Fruit fly (Drosophila melanogaster) whole organism, embryonic: Measurements from ENCODE around the gene Tim17a2.

Source experiments
- Aef1 ChIP-seq: fragments of 200-800 bp; sonication (Bioruptor generic); IDR thresholded peaks from 3 replicates; pipeline ENCODE4 v1.3.6; 2022; ENCODE audit warnings: missing biosample characterization, missing genetic modification characterization
- Antp ChIP-seq: fragments of 200-800 bp; sonication (Bioruptor generic); optimal IDR thresholded peaks from 3 replicates; lab custom pipeline; 2016; ENCODE audit warnings: missing biosample characterization, missing genetic modification characterization
- Asciz ChIP-seq: fragments of 200-800 bp; sonication (Bioruptor generic); optimal IDR thresholded peaks from 2 replicates; lab custom pipeline; 2017; ENCODE audit warnings: missing biosample characterization, mild to moderate bottlenecking, missing genetic modification characterization, missing genetic modification reagents
- Blimp-1 ChIP-seq: fragments of 200-800 bp; sonication (Bioruptor generic); optimal IDR thresholded peaks from 3 replicates; lab custom pipeline; 2018; ENCODE audit warnings: missing biosample characterization, missing genetic modification characterization, mild to moderate bottlenecking, moderate library complexity, missing genetic modification reagents
- Bteb2 ChIP-seq: fragments of 200-800 bp; sonication (Bioruptor generic); optimal IDR thresholded peaks from 2 replicates; lab custom pipeline; 2016; ENCODE audit warnings: missing biosample characterization, missing genetic modification characterization
- CG1024 ChIP-seq: fragments of 200-800 bp; sonication (Bioruptor generic); IDR thresholded peaks from 2 replicates; pipeline ENCODE4 v1.3.6; 2022; ENCODE audit warnings: missing biosample characterization, missing genetic modification characterization
- CG10366 ChIP-seq: fragments of 200-800 bp; sonication (Bioruptor generic); IDR thresholded peaks from 2 replicates; pipeline ENCODE4 v1.3.6; 2022; ENCODE audit warnings: missing biosample characterization, missing genetic modification characterization
- CG10462 ChIP-seq: fragments of 200-800 bp; sonication (Bioruptor generic); optimal IDR thresholded peaks from 2 replicates; lab custom pipeline; 2016; ENCODE audit warnings: missing biosample characterization, missing genetic modification characterization
- CG12155 ChIP-seq: fragments of 200-800 bp; sonication (Bioruptor generic); optimal IDR thresholded peaks from 3 replicates; lab custom pipeline; 2016; ENCODE audit warnings: missing biosample characterization, missing genetic modification characterization
- CG12942 ChIP-seq: fragments of 200-800 bp; sonication (Bioruptor generic); optimal IDR thresholded peaks from 3 replicates; lab custom pipeline; 2016; ENCODE audit warnings: missing biosample characterization, missing genetic modification characterization
- CG13624 ChIP-seq: fragments of 200-800 bp; sonication (Bioruptor generic); optimal IDR thresholded peaks from 2 replicates; lab custom pipeline; 2016; ENCODE audit warnings: missing biosample characterization, missing genetic modification characterization
- CG17385 ChIP-seq: fragments of 200-800 bp; sonication (Bioruptor generic); optimal IDR thresholded peaks from 3 replicates; lab custom pipeline; 2018; ENCODE audit warnings: missing biosample characterization, mild to moderate bottlenecking, missing genetic modification characterization
- CG17829 ChIP-seq: fragments of 200-800 bp; optimal IDR thresholded peaks from 2 replicates; lab custom pipeline; 2019; ENCODE audit warnings: missing biosample characterization, mild to moderate bottlenecking, missing genetic modification characterization, moderate library complexity
- CG18262 ChIP-seq: fragments of 200-800 bp; optimal IDR thresholded peaks from 3 replicates; lab custom pipeline; 2019; ENCODE audit warnings: missing biosample characterization, mild to moderate bottlenecking, missing genetic modification characterization, moderate library complexity
- CG18764 ChIP-seq: fragments of 200-800 bp; sonication (Bioruptor generic); optimal IDR thresholded peaks from 3 replicates; lab custom pipeline; 2016; ENCODE audit warnings: missing biosample characterization, missing genetic modification characterization
- CG34224 ChIP-seq: fragments of 200-800 bp; sonication (Bioruptor generic); IDR thresholded peaks from 3 replicates; pipeline ENCODE4 v1.3.6; 2022; ENCODE audit warnings: missing biosample characterization, missing genetic modification characterization; ENCODE audit not compliant: partially characterized antibody
- CG34376 ChIP-seq: fragments of 200-800 bp; sonication (Bioruptor generic); optimal IDR thresholded peaks from 2 replicates; lab custom pipeline; 2018; ENCODE audit warnings: missing biosample characterization, mild to moderate bottlenecking, missing genetic modification characterization
- CG3726 ChIP-seq: fragments of 200-800 bp; sonication (Bioruptor generic); IDR thresholded peaks from 3 replicates; pipeline ENCODE4, ENCODE4 v1.3.6; 2022; ENCODE audit warnings: missing biosample characterization, missing genetic modification characterization
- CG3995 ChIP-seq: fragments of 200-800 bp; sonication (Bioruptor generic); optimal IDR thresholded peaks from 3 replicates; lab custom pipeline; 2016; ENCODE audit warnings: missing biosample characterization, missing genetic modification characterization
- CG4820 ChIP-seq: fragments of 200-800 bp; sonication (Bioruptor generic); optimal IDR thresholded peaks from 3 replicates; lab custom pipeline; 2016; ENCODE audit warnings: missing biosample characterization, missing genetic modification characterization
- CG7271 ChIP-seq: fragments of 200-800 bp; sonication (Bioruptor generic); optimal IDR thresholded peaks from 2 replicates; lab custom pipeline; 2018; ENCODE audit warnings: missing biosample characterization, mild to moderate bottlenecking, missing genetic modification characterization, moderate library complexity
- CG7963 ChIP-seq: fragments of 200-800 bp; sonication (Bioruptor generic); IDR thresholded peaks from 3 replicates; pipeline ENCODE4 v1.3.6; 2022; ENCODE audit warnings: missing biosample characterization, missing genetic modification characterization; ENCODE audit not compliant: partially characterized antibody
- CG7987 ChIP-seq: fragments of 200-800 bp; sonication (Bioruptor generic); optimal IDR thresholded peaks from 2 replicates; lab custom pipeline; 2018; ENCODE audit warnings: missing biosample characterization, mild to moderate bottlenecking, missing genetic modification characterization, moderate library complexity
- CG9932 ChIP-seq: fragments of 200-800 bp; sonication (Bioruptor generic); IDR thresholded peaks from 2 replicates; pipeline ENCODE4 v1.3.6; 2022; ENCODE audit warnings: missing biosample characterization, missing genetic modification characterization
- CkIIα-i1 ChIP-seq: fragments of 200-800 bp; sonication (Bioruptor generic); IDR thresholded peaks from 2 replicates; pipeline ENCODE4 v1.3.6; 2022; ENCODE audit warnings: missing biosample characterization, missing genetic modification characterization
- Dfd ChIP-seq, 2 experiments: fragments of >200 bp; optimal IDR thresholded peaks; 2 replicates each; lab custom pipeline; 2017; ENCODE audit warnings: missing biosample characterization in 2 of 2, missing genetic modification characterization in 2 of 2
- H2.0 ChIP-seq: fragments of 200-800 bp; sonication (Bioruptor generic); IDR thresholded peaks from 2 replicates; pipeline ENCODE4 v1.3.6; 2022; ENCODE audit warnings: missing biosample characterization, missing genetic modification characterization
- Hr39 ChIP-seq: fragments of >200 bp; optimal IDR thresholded peaks from 2 replicates; lab custom pipeline; 2017
- MTF-1 ChIP-seq: fragments of 200-800 bp; sonication (Bioruptor generic); optimal IDR thresholded peaks from 2 replicates; lab custom pipeline; 2018; ENCODE audit warnings: missing biosample characterization, mild to moderate bottlenecking, missing genetic modification characterization, borderline replicate concordance
- Med ChIP-seq: fragments of 200-800 bp; sonication (Bioruptor generic); peaks from one replicate; lab custom pipeline; 2016; ENCODE audit warnings: missing biosample characterization, missing genetic modification characterization, mild to moderate bottlenecking, inconsistent platforms, moderate library complexity
- NK7.1 ChIP-seq: fragments of 200-800 bp; sonication (Bioruptor generic); optimal IDR thresholded peaks from 3 replicates; lab custom pipeline; 2016; ENCODE audit warnings: missing biosample characterization, missing genetic modification characterization
- PHDP ChIP-seq: fragments of 200-800 bp; sonication (Bioruptor generic); optimal IDR thresholded peaks from 3 replicates; lab custom pipeline; 2018; ENCODE audit warnings: missing biosample characterization, mild to moderate bottlenecking, missing genetic modification characterization, moderate library complexity
- Ssrp ChIP-seq: fragments of 200-800 bp; sonication (Bioruptor generic); optimal IDR thresholded peaks from 2 replicates; lab custom pipeline; 2018; ENCODE audit warnings: missing biosample characterization, mild to moderate bottlenecking, missing genetic modification characterization, moderate library complexity
- ac ChIP-seq: fragments of 200-800 bp; sonication (Bioruptor generic); optimal IDR thresholded peaks from 3 replicates; lab custom pipeline; 2017; ENCODE audit warnings: missing biosample characterization, mild to moderate bottlenecking, missing genetic modification characterization
- ato ChIP-seq: fragments of 200-800 bp; sonication (Bioruptor generic); IDR thresholded peaks from 2 replicates; pipeline ENCODE4 v1.3.6; 2022; ENCODE audit warnings: missing biosample characterization, missing genetic modification characterization; ENCODE audit not compliant: partially characterized antibody
- chif ChIP-seq, 2 experiments: fragments of 200-800 bp; sonication (Bioruptor generic); optimal IDR thresholded peaks; 3 replicates each; lab custom pipeline; 2016; ENCODE audit warnings: missing biosample characterization in 2 of 2, missing genetic modification characterization in 2 of 2
- ci ChIP-seq: fragments of 200-800 bp; sonication (Bioruptor generic); IDR thresholded peaks from 3 replicates; pipeline ENCODE4 v1.3.6; 2022; ENCODE audit warnings: missing biosample characterization, missing genetic modification characterization
- croc ChIP-seq: fragments of 200-800 bp; sonication (Bioruptor generic); conservative IDR thresholded peaks from 3 replicates; pipeline ENCODE4 v1.3.6; 2022; ENCODE audit warnings: missing biosample characterization, missing genetic modification characterization
- dimm ChIP-seq: fragments of 200-800 bp; sonication (Bioruptor generic); IDR thresholded peaks from 2 replicates; pipeline ENCODE4 v1.3.6; 2022; ENCODE audit warnings: missing biosample characterization, missing genetic modification characterization
- dmrt99B ChIP-seq: fragments of 200-800 bp; sonication (Bioruptor generic); optimal IDR thresholded peaks from 2 replicates; lab custom pipeline; 2018; ENCODE audit warnings: missing biosample characterization, mild to moderate bottlenecking, missing genetic modification characterization, moderate library complexity
- exex ChIP-seq: fragments of 200-800 bp; sonication (Bioruptor generic); optimal IDR thresholded peaks from 4 replicates; lab custom pipeline; 2018; ENCODE audit warnings: missing biosample characterization, mild to moderate bottlenecking, missing genetic modification characterization, moderate library complexity
- gfzf ChIP-seq: fragments of 200-800 bp; sonication (Bioruptor generic); optimal IDR thresholded peaks from 2 replicates; lab custom pipeline; 2016; ENCODE audit warnings: missing biosample characterization, mild to moderate bottlenecking, missing genetic modification characterization, moderate library complexity
- gro ChIP-seq: fragments of 200-800 bp; sonication (Bioruptor generic); optimal IDR thresholded peaks from 2 replicates; lab custom pipeline; 2016; ENCODE audit warnings: missing biosample characterization, missing genetic modification characterization
- jigr1 ChIP-seq: fragments of 200-800 bp; sonication (Bioruptor generic); IDR thresholded peaks from 3 replicates; pipeline ENCODE4 v1.3.6; 2022; ENCODE audit warnings: missing biosample characterization, missing genetic modification characterization
- pnt ChIP-seq: fragments of 200-800 bp; sonication (Bioruptor generic); optimal IDR thresholded peaks from 3 replicates; lab custom pipeline; 2016; ENCODE audit warnings: missing biosample characterization, missing genetic modification characterization
- so ChIP-seq: fragments of 200-800 bp; sonication (Bioruptor generic); IDR thresholded peaks from 3 replicates; pipeline ENCODE4 v1.3.6; 2022; ENCODE audit warnings: missing biosample characterization, missing genetic modification characterization
- sqz ChIP-seq: fragments of 200-800 bp; sonication (Bioruptor generic); optimal IDR thresholded peaks from 3 replicates; lab custom pipeline; 2018; ENCODE audit warnings: missing biosample characterization, mild to moderate bottlenecking, missing genetic modification characterization
- stwl ChIP-seq: fragments of 200-800 bp; sonication (Bioruptor generic); optimal IDR thresholded peaks from 3 replicates; lab custom pipeline; 2018; ENCODE audit warnings: missing biosample characterization, mild to moderate bottlenecking, missing genetic modification characterization, moderate library complexity
- tap ChIP-seq: fragments of 200-800 bp; optimal IDR thresholded peaks from 3 replicates; lab custom pipeline; 2019; ENCODE audit warnings: missing biosample characterization, mild to moderate bottlenecking, missing genetic modification characterization, moderate library complexity
- tgo ChIP-seq: fragments of 200-800 bp; sonication (Bioruptor generic); IDR thresholded peaks from 3 replicates; pipeline ENCODE4 v1.3.6; 2022; ENCODE audit warnings: missing biosample characterization, missing genetic modification characterization
- unpg ChIP-seq: fragments of 200-800 bp; sonication (Bioruptor generic); optimal IDR thresholded peaks from 3 replicates; lab custom pipeline; 2018; ENCODE audit warnings: missing biosample characterization, mild to moderate bottlenecking, missing genetic modification characterization, moderate library complexity

Gene Tim17a2

DNA sequence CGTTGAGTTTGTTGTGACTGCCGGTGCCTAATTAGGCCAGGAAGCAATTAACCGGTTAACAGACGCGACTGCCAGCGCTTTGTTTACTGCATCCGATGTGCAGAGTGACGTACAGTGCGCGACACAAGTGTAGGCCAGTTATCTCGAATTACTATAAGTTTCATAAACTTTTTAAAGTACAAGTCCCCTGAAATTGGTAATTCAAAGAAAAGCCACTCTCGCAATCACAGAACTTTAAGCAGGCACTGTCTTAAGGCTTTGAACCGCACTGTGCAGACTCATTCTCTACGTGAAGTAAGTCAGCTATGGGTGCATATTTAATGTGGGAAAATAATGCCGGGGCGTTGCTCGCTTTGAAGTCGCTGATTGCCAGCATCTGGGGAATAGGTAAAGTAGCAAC is 53.0 kb downstream of the Tim17a2 start (continued):
- TF ChIP-seq exex (tag; lab: Kevin White, UChicago) (no peak), gro (GFP tag; lab: Kevin White, UChicago) (no peak), Bteb2 (no peak), CG10366 (GFP tag; lab: Robert Waterston, UW) (peak; percentile 43), dimm (GFP tag; lab: Robert Waterston, UW) (0 out of 2 replicates have a peak, but pooled peaks have one; percentile 25), jigr1 (GFP tag; lab: Robert Waterston, UW) (no peak), CG34376 (GFP tag; lab: Kevin White, UChicago) (no peak), Blimp-1 (GFP tag; lab: Kevin White, UChicago) (peak; percentile 61), CG13624 (GFP tag; lab: Kevin White, UChicago) (no peak), ac (no peak), CG12155 (GFP tag; lab: Kevin White, UChicago) (no peak), Hr39 (lab: Kevin White, UChicago) (no peak), NK7.1 (GFP tag; lab: Kevin White, UChicago) (no peak), sqz (GFP tag; lab: Kevin White, UChicago) (no peak), unpg (GFP tag; lab: Kevin White, UChicago) (peak; percentile 54), croc (GFP tag; lab: Robert Waterston, UW) (peak; percentile 31; the same call in 1 of the 3 replicates), Asciz (GFP tag; lab: Kevin White, UChicago) (peak; percentile 59), CG7271 (tag; lab: Kevin White, UChicago) (no peak), CG17829 (tag; lab: Kevin White, UChicago) (peak; percentile 44), Antp (GFP tag; lab: Kevin White, UChicago) (peak; percentile 36), stwl (tag; lab: Kevin White, UChicago) (no peak), CG18764 (GFP tag; lab: Kevin White, UChicago) (no peak), PHDP (tag; lab: Kevin White, UChicago) (peak; percentile 17), H2.0 (no peak), gfzf (GFP tag; lab: Kevin White, UChicago) (no peak), CG10462 (GFP tag; lab: Kevin White, UChicago) (no peak), ci (GFP tag; lab: Robert Waterston, UW) (peak; percentile 80), CkIIα-i1 (GFP tag; lab: Robert Waterston, UW) (no peak), tap (tag; lab: Kevin White, UChicago) (peak; percentile 40), CG3726 (GFP tag; lab: Robert Waterston, UW) (0 out of 3 replicates have a peak, but pooled peaks have one; percentile 21), CG18262 (tag; lab: Kevin White, UChicago) (peak; percentile 60), dmrt99B (tag; lab: Kevin White, UChicago) (peak; percentile 68), pnt (GFP tag; lab: Kevin White, UChicago) (no peak), so (GFP tag; lab: Robert Waterston, UW) (no peak), chif (GFP tag; optimal IDR thresholded peaks at IDR 0.05; lab: Kevin White, UChicago) (peak in 1 of 2 experiments; percentile 55), Med (peak; percentile 86), CG34224 (GFP tag; lab: Robert Waterston, UW) (no peak), CG3995 (no peak), CG7963 (GFP tag; lab: Robert Waterston, UW) (no peak), CG4820 (GFP tag; lab: Kevin White, UChicago) (peak; percentile 44), ato (GFP tag; lab: Robert Waterston, UW) (no peak), Aef1 (GFP tag; lab: Robert Waterston, UW) (0 out of 3 replicates have a peak, but pooled peaks have one; percentile 34), CG9932 (GFP tag; lab: Robert Waterston, UW) (no peak), Dfd (GFP tag; optimal IDR thresholded peaks at IDR 0.05; lab: Kevin White, UChicago) (no peak), MTF-1 (no peak), CG17385 (GFP tag; lab: Kevin White, UChicago) (no peak), CG12942 (no peak), CG1024 (GFP tag; lab: Robert Waterston, UW) (peak; percentile 56; the same call in 1 of the 2 replicates), tgo (GFP tag; lab: Robert Waterston, UW) (0 out of 3 replicates have a peak, but pooled peaks have one; percentile 20), Ssrp (tag; lab: Kevin White, UChicago) (peak; percentile 55), CG7987 (no peak)
